Worm (Caenorhabditis elegans) whole organism, midembryonic: ENCODE results near the gene pid-5.

Experiments
- cog-1 ChIP-seq: sonication (generic microtip); optimal IDR thresholded peaks from 2 replicates; lab custom pipeline; 2016; ENCODE audit warnings: missing genetic modification characterization, missing compliant biosample characterization
- ref-1 ChIP-seq: fragments of 200-800 bp; sonication (Bioruptor generic); conservative IDR thresholded peaks from 2 replicates; pipeline ENCODE4 v1.3.6; 2022; ENCODE audit warnings: missing genetic modification reagents, missing genetic modification characterization, missing compliant biosample characterization

ce11 chrV:4216902-4217301, 41.2 kb downstream of the pid-5 start:
- TF ChIP-seq ref-1 (GFP tag; lab: Robert Waterston, UW) (no peak), cog-1 (tag; lab: Kevin White, UChicago) (no peak)
